Worm (Caenorhabditis elegans) whole organism, L4/young adult: ENCODE measurements around the gene F59B2.9.

Experiments
- W03F9.2 ChIP-seq: fragments of 150-350 bp; optimal IDR thresholded peaks from 2 replicates; lab custom pipeline; 2014; ENCODE audit warnings: missing biosample characterization, missing genetic modification characterization
- dao-5 ChIP-seq: sonication (generic microtip); optimal IDR thresholded peaks from 2 replicates; lab custom pipeline; 2016; ENCODE audit warnings: missing genotype, missing genetic modification characterization, moderate library complexity, missing compliant biosample characterization
- him-1 ChIP-seq: sonication (generic microtip); optimal IDR thresholded peaks from 2 replicates; lab custom pipeline; 2016; ENCODE audit warnings: missing genotype, missing genetic modification reagents, missing genetic modification characterization, missing compliant biosample characterization

DNA sequence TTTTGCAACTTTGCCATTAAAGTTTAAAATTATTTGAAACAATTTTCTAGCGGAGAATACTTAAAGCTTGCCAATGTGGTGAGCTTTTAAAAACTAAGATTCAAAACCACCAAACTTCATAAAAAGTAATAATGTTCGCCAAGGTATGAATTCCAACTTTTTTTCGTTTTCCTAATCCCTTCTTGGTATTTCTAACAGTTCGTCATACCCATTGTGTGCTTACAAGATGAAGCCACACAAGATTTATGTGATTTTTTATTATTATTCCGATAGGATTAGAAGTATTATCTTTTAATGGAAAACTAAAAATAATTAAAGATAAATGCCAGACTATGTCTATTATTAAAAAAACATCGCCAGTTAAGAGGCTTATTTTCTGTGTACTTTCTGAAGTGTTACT, 24.1 kb downstream of the F59B2.9 start:
- TF ChIP-seq W03F9.2: no peak
- TF ChIP-seq dao-5 (tag; lab: Kevin White, UChicago): no peak
- TF ChIP-seq him-1 (tag; lab: Kevin White, UChicago): no peak
